Fruit fly (Drosophila melanogaster): ENCODE results near the gene CG43246.

Gene CG43246

DNA sequence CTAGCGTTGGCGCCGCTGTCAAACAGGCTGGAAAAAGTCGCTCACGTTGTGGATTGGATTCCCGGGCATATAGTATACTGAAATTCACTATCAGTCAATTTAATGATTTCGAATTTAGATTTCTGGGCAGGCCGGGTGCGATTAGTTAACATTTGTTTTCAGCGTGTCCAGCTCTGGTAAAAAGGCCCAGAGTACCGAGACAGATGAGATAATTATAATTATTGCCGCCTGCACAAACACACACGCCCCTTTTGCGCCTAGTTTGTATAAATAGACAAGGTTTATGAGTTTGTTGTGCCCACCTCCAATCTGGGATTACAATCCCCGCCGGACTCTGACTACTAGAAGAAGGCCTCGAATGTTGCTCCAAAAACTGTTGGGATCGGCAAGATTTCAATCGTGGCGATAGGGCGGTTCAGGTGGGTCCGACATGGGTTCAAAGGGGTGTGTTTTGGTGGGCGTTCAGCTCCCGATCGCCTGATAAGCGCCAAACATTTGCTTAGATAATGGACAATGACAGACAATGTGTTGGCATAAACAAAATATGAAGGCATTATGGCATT, 22.6 kb downstream of the CG43246 start:
- TF ChIP-seq onecut (GFP tag; IDR thresholded peaks at IDR 0.05) = no peak
- no peak for TF ChIP-seq lov (optimal IDR thresholded peaks at IDR 0.05)
- TF ChIP-seq lov (GFP tag; IDR thresholded peaks at IDR 0.05) = no peak
- no peak for TF ChIP-seq ara (GFP tag; IDR thresholded peaks at IDR 0.05)
- TF ChIP-seq Hr78 (GFP tag; optimal IDR thresholded peaks at IDR 0.05) = peak in 1 of 2 experiments; percentile 15
- peak; percentile 83 for TF ChIP-seq CG34376 (GFP tag; optimal IDR thresholded peaks at IDR 0.05)
- TF ChIP-seq Med (GFP tag) = peak; percentile 66
- 0 out of 2 replicates have a peak, but pooled peaks have one; percentile 29 for TF ChIP-seq rib (GFP tag; IDR thresholded peaks at IDR 0.05)
- no peak for TF ChIP-seq CG12219 (GFP tag; optimal IDR thresholded peaks at IDR 0.05)
- TF ChIP-seq Pdp1 (GFP tag; optimal IDR thresholded peaks at IDR 0.05) = peak in 1 of 2 experiments; percentile 19
- TF ChIP-seq grn (GFP tag; optimal IDR thresholded peaks at IDR 0.05) = peak; percentile 45
- peak; percentile 78 for TF ChIP-seq sens (GFP tag)
- TF ChIP-seq CG4360 (GFP tag; IDR thresholded peaks at IDR 0.05) = 0 out of 2 replicates have a peak, but pooled peaks have one; percentile 23
- no peak for TF ChIP-seq Dfd (GFP tag; optimal IDR thresholded peaks at IDR 0.05)
- no peak for TF ChIP-seq eve (GFP tag; optimal IDR thresholded peaks at IDR 0.05)
- no peak for TF ChIP-seq B-H2 (GFP tag; optimal IDR thresholded peaks at IDR 0.05)
- peak; percentile 72 for TF ChIP-seq CG7987 (GFP tag; optimal IDR thresholded peaks at IDR 0.05)
- TF ChIP-seq Drgx (GFP tag; IDR thresholded peaks at IDR 0.05) = no peak
- TF ChIP-seq CG6272 (GFP tag; IDR thresholded peaks at IDR 0.05) = no peak
- 0 out of 2 replicates have a peak, but pooled peaks have one; percentile 18 for TF ChIP-seq CG14014 (GFP tag; IDR thresholded peaks at IDR 0.05)
- TF ChIP-seq exex (tag; optimal IDR thresholded peaks at IDR 0.05) = peak; percentile 38
- no peak for TF ChIP-seq CG14710 (tag; optimal IDR thresholded peaks at IDR 0.05)
- TF ChIP-seq sug (tag; optimal IDR thresholded peaks at IDR 0.05) = peak; percentile 90
- TF ChIP-seq CG10543 (GFP tag; optimal IDR thresholded peaks at IDR 0.05) = peak; percentile 1
- no peak for TF ChIP-seq CG11085 (GFP tag; IDR thresholded peaks at IDR 0.05)
- no peak for TF ChIP-seq tin (GFP tag; optimal IDR thresholded peaks at IDR 0.05)
- TF ChIP-seq CG11695 (GFP tag; IDR thresholded peaks at IDR 0.05) = 0 out of 3 replicates have a peak, but pooled peaks have one; percentile 7
- peak; percentile 45 for TF ChIP-seq cwo (GFP tag; optimal IDR thresholded peaks at IDR 0.05)
- TF ChIP-seq z (GFP tag; IDR thresholded peaks at IDR 0.05) = 0 out of 3 replicates have a peak, but pooled peaks have one; percentile 49
- TF ChIP-seq hkb (optimal IDR thresholded peaks at IDR 0.05) = no peak
- TF ChIP-seq hkb (GFP tag; IDR thresholded peaks at IDR 0.05) = no peak
- peak; percentile 29 for TF ChIP-seq abd-A (tag; optimal IDR thresholded peaks at IDR 0.05)
- TF ChIP-seq CG10209 (GFP tag; optimal IDR thresholded peaks at IDR 0.05) = no peak

- no peak for TF ChIP-seq Jarid2 (GFP tag; optimal IDR thresholded peaks at IDR 0.05)
- peak; percentile 72 for TF ChIP-seq Nf-YB (GFP tag; optimal IDR thresholded peaks at IDR 0.05)
- TF ChIP-seq Max (GFP tag; optimal IDR thresholded peaks at IDR 0.05) = peak; percentile 21
- peak; percentile 13 for TF ChIP-seq CG3281 (GFP tag; optimal IDR thresholded peaks at IDR 0.05)
- peak; percentile 50 for TF ChIP-seq CG8290 (GFP tag; optimal IDR thresholded peaks at IDR 0.05)
- TF ChIP-seq CG8290 (tag; optimal IDR thresholded peaks at IDR 0.05) = peak in 1 of 2 experiments; percentile 70
- no peak for TF ChIP-seq Myb (GFP tag; optimal IDR thresholded peaks at IDR 0.05)
- TF ChIP-seq inv (GFP tag; IDR thresholded peaks at IDR 0.05; ENCODE audit: partially characterized antibody) = peak; percentile 83
- TF ChIP-seq nerfin-1 (tag; optimal IDR thresholded peaks at IDR 0.05) = no peak
- TF ChIP-seq lilli (GFP tag; optimal IDR thresholded peaks at IDR 0.05) = peak; percentile 40
- TF ChIP-seq CG6791 (GFP tag; IDR thresholded peaks at IDR 0.05; ENCODE audit: partially characterized antibody) = peak; percentile 95
- TF ChIP-seq Neu2 (GFP tag; optimal IDR thresholded peaks at IDR 0.05; ENCODE audit: borderline replicate concordance) = no peak
- TF ChIP-seq CG12659 (GFP tag; optimal IDR thresholded peaks at IDR 0.05) = peak; percentile 75
- peak; percentile 25 for TF ChIP-seq CG7839 (tag; optimal IDR thresholded peaks at IDR 0.05)
- peak; percentile 91 for TF ChIP-seq ato (GFP tag; IDR thresholded peaks at IDR 0.05; ENCODE audit: partially characterized antibody)
- TF ChIP-seq hbn (GFP tag; IDR thresholded peaks at IDR 0.05; ENCODE audit: partially characterized antibody) = peak; percentile 94
- peak; percentile 45 for TF ChIP-seq CG30020 (tag; optimal IDR thresholded peaks at IDR 0.05)
- no peak for TF ChIP-seq CG15269 (tag; optimal IDR thresholded peaks at IDR 0.05)
- TF ChIP-seq MBD-R2 (GFP tag; IDR thresholded peaks at IDR 0.05) = peak; percentile 63
Measured at dm6 chr3L:14559659-14560058, 23.2 kb downstream of the CG43246 start, which contains the start of gene CG34039. TSS of gene CG34039 (plus strand) at chr3L:14560000.
